5 fruit fly cellular contexts compared by ENCODE assay signal in genomic region chr3L:19922833-19923745, dm6.
TF ChIP-seq lines count a peak whose summit lies in the region.

Gene Pfdn6 (plus strand): TSS chr3L:19923671.

- no peak for TF ChIP-seq CTCF in whole organism, embryonic (GFP tag; optimal IDR thresholded peaks at IDR 0.05; lab: Kevin White, UChicago)

TF ChIP-seq in whole organism, adult, 20 proteins besides CTCF, POLR2A, EP300 and RAD21 (continues in another document):
- TF ChIP-seq Crg-1 (GFP tag; optimal IDR thresholded peaks at IDR 0.05; lab: Kevin White, UChicago) (peak; percentile 85), pad (GFP tag; optimal IDR thresholded peaks at IDR 0.05; lab: Kevin White, UChicago) (peak; percentile 78), Hr96 (GFP tag; optimal IDR thresholded peaks at IDR 0.05; lab: Kevin White, UChicago) (no peak), kay (GFP tag; lab: Kevin White, UChicago; ENCODE audit: borderline replicate concordance) (no peak), Clk (GFP tag; optimal IDR thresholded peaks at IDR 0.05; lab: Kevin White, UChicago) (peak; percentile 76), CG12768 (GFP tag; optimal IDR thresholded peaks at IDR 0.05; lab: Kevin White, UChicago) (peak; percentile 69), cnc (optimal IDR thresholded peaks at IDR 0.05; lab: Kevin White, UChicago) (no peak), bab1 (GFP tag; optimal IDR thresholded peaks at IDR 0.05; lab: Kevin White, UChicago) (peak; percentile 97), CG14711 (tag; optimal IDR thresholded peaks at IDR 0.05; lab: Kevin White, UChicago) (peak; percentile 67), CG7045 (GFP tag; optimal IDR thresholded peaks at IDR 0.05; lab: Kevin White, UChicago) (peak; percentile 79), CG5204 (GFP tag; optimal IDR thresholded peaks at IDR 0.05; lab: Kevin White, UChicago) (no peak), CG33017 (tag; optimal IDR thresholded peaks at IDR 0.05; lab: Kevin White, UChicago) (peak; percentile 64), CG11617 (GFP tag; optimal IDR thresholded peaks at IDR 0.05; lab: Kevin White, UChicago) (peak; percentile 94), CG1620 (GFP tag; optimal IDR thresholded peaks at IDR 0.05; lab: Kevin White, UChicago) (peak; percentile 77), cic (GFP tag; optimal IDR thresholded peaks at IDR 0.05; lab: Kevin White, UChicago) (peak; percentile 43), Mnt (GFP tag; optimal IDR thresholded peaks at IDR 0.05; lab: Kevin White, UChicago) (peak; percentile 88), ovo (GFP tag; optimal IDR thresholded peaks at IDR 0.05; lab: Kevin White, UChicago) (peak; percentile 65), tj (GFP tag; optimal IDR thresholded peaks at IDR 0.05; lab: Kevin White, UChicago) (peak; percentile 80)

TF ChIP-seq in whole organism, embryonic, 481 proteins besides CTCF, POLR2A, EP300 and RAD21 (continues in another document):
- TF ChIP-seq CG13123 (GFP tag; optimal IDR thresholded peaks at IDR 0.05; lab: Kevin White, UChicago): peak; percentile 13
- peak; percentile 61; the same call in 1 of the 2 replicates for TF ChIP-seq Doc2 (GFP tag; IDR thresholded peaks at IDR 0.05; lab: Robert Waterston, UW)
- peak; percentile 64 for TF ChIP-seq her (GFP tag; optimal IDR thresholded peaks at IDR 0.05; lab: Kevin White, UChicago)
- peak; percentile 64 for TF ChIP-seq CG16813 (GFP tag; IDR thresholded peaks at IDR 0.05; lab: Robert Waterston, UW; ENCODE audit: partially characterized antibody)
- TF ChIP-seq Dll (GFP tag; IDR thresholded peaks at IDR 0.05; lab: Robert Waterston, UW; ENCODE audit: partially characterized antibody): peak; percentile 67; the same call in 2 of the 4 replicates
- peak; percentile 70 for TF ChIP-seq Rx (GFP tag; IDR thresholded peaks at IDR 0.05; lab: Robert Waterston, UW)
- TF ChIP-seq Kr (GFP tag; optimal IDR thresholded peaks at IDR 0.05; lab: Kevin White, UChicago): no peak
- TF ChIP-seq E2f1 (GFP tag; IDR thresholded peaks at IDR 0.05; lab: Robert Waterston, UW): peak; percentile 80
- peak; percentile 68 for TF ChIP-seq CG17802 (tag; optimal IDR thresholded peaks at IDR 0.05; lab: Kevin White, UChicago)
- no peak for TF ChIP-seq sqz (GFP tag; optimal IDR thresholded peaks at IDR 0.05; lab: Kevin White, UChicago)
- peak; percentile 72; the same call in 2 of the 3 replicates for TF ChIP-seq CG11093 (GFP tag; IDR thresholded peaks at IDR 0.05; lab: Robert Waterston, UW)
- TF ChIP-seq gfzf (GFP tag; optimal IDR thresholded peaks at IDR 0.05; lab: Kevin White, UChicago): peak; percentile 81
- peak; percentile 91 for TF ChIP-seq hkb (optimal IDR thresholded peaks at IDR 0.05; lab: Kevin White, UChicago)
- no peak for TF ChIP-seq hkb (GFP tag; IDR thresholded peaks at IDR 0.05; lab: Robert Waterston, UW)
- peak; percentile 83 for TF ChIP-seq vnd (GFP tag; IDR thresholded peaks at IDR 0.05; lab: Robert Waterston, UW; ENCODE audit: partially characterized antibody)
- TF ChIP-seq CG9437 (GFP tag; optimal IDR thresholded peaks at IDR 0.05; lab: Kevin White, UChicago): peak; percentile 66
- no peak for TF ChIP-seq CG2875 (GFP tag; optimal IDR thresholded peaks at IDR 0.05; lab: Kevin White, UChicago)
- no peak for TF ChIP-seq CG31365 (tag; optimal IDR thresholded peaks at IDR 0.05; lab: Kevin White, UChicago)

TF ChIP-seq in whole organism, prepupa, 60 proteins besides CTCF, POLR2A, EP300 and RAD21 (continues in another document):
- TF ChIP-seq salr (GFP tag; optimal IDR thresholded peaks at IDR 0.05; lab: Kevin White, UChicago) (peak in 1 of 2 experiments; percentile 30), Eip75B (GFP tag; optimal IDR thresholded peaks at IDR 0.05; lab: Kevin White, UChicago) (no peak), Lpt (GFP tag; optimal IDR thresholded peaks at IDR 0.05; lab: Kevin White, UChicago) (no peak), CG8119 (GFP tag; IDR thresholded peaks at IDR 0.05; lab: Robert Waterston, UW) (0 out of 3 replicates have a peak, but pooled peaks have one; percentile 17), CG1621 (tag; optimal IDR thresholded peaks at IDR 0.05; lab: Kevin White, UChicago) (no peak), Ets96B (tag; optimal IDR thresholded peaks at IDR 0.05; lab: Kevin White, UChicago) (peak; percentile 27), Smox (GFP tag; optimal IDR thresholded peaks at IDR 0.05; lab: Kevin White, UChicago) (no peak), CG6792 (GFP tag; optimal IDR thresholded peaks at IDR 0.05; lab: Kevin White, UChicago) (peak; percentile 36), Hr39 (GFP tag; optimal IDR thresholded peaks at IDR 0.05; lab: Kevin White, UChicago) (peak; percentile 83), Hr4 (GFP tag; optimal IDR thresholded peaks at IDR 0.05; lab: Kevin White, UChicago) (no peak), CG16779 (tag; optimal IDR thresholded peaks at IDR 0.05; lab: Kevin White, UChicago) (no peak), CG8632 (GFP tag; optimal IDR thresholded peaks at IDR 0.05; lab: Kevin White, UChicago) (no peak), acj6 (GFP tag; optimal IDR thresholded peaks at IDR 0.05; lab: Kevin White, UChicago) (no peak), net (GFP tag; optimal IDR thresholded peaks at IDR 0.05; lab: Kevin White, UChicago) (no peak), vri (GFP tag; optimal IDR thresholded peaks at IDR 0.05; lab: Kevin White, UChicago) (no peak), CG7368 (GFP tag; optimal IDR thresholded peaks at IDR 0.05; lab: Kevin White, UChicago) (no peak), CG11294 (GFP tag; IDR thresholded peaks at IDR 0.05; lab: Robert Waterston, UW) (peak; percentile 55; the same call in 1 of the 2 replicates), CG34406 (GFP tag; optimal IDR thresholded peaks at IDR 0.05; lab: Kevin White, UChicago) (peak; percentile 16), dsx (GFP tag; optimal IDR thresholded peaks at IDR 0.05; lab: Kevin White, UChicago; ENCODE audit: poor library complexity, severe bottlenecking) (no peak)

TF ChIP-seq in whole organism, pupa, 21 proteins besides CTCF, POLR2A, EP300 and RAD21:
- TF ChIP-seq EcR (GFP tag; optimal IDR thresholded peaks at IDR 0.05; lab: Kevin White, UChicago) (no peak), CG17806 (tag; optimal IDR thresholded peaks at IDR 0.05; lab: Kevin White, UChicago) (peak; percentile 21), Snoo (tag; optimal IDR thresholded peaks at IDR 0.05; lab: Kevin White, UChicago) (peak; percentile 35), rn (GFP tag; IDR thresholded peaks at IDR 0.05; lab: Robert Waterston, UW) (0 out of 2 replicates have a peak, but pooled peaks have one; percentile 38), CG13204 (GFP tag; optimal IDR thresholded peaks at IDR 0.05; lab: Kevin White, UChicago) (no peak), gl (tag; optimal IDR thresholded peaks at IDR 0.05; lab: Kevin White, UChicago) (no peak), CG34367 (tag; optimal IDR thresholded peaks at IDR 0.05; lab: Kevin White, UChicago) (peak; percentile 20), CG8301 (tag; optimal IDR thresholded peaks at IDR 0.05; lab: Kevin White, UChicago) (no peak), CG4496 (GFP tag; IDR thresholded peaks at IDR 0.05; lab: Robert Waterston, UW) (peak; percentile 61; the same call in 2 of the 3 replicates), CG8159 (tag; optimal IDR thresholded peaks at IDR 0.05; lab: Kevin White, UChicago) (no peak), D1 (tag; optimal IDR thresholded peaks at IDR 0.05; lab: Kevin White, UChicago) (no peak), CG32121 (GFP tag; IDR thresholded peaks at IDR 0.05; lab: Robert Waterston, UW) (peak; percentile 75), CG10348 (GFP tag; IDR thresholded peaks at IDR 0.05; lab: Robert Waterston, UW) (no peak), Pif1B (GFP tag; optimal IDR thresholded peaks at IDR 0.05; lab: Kevin White, UChicago) (no peak), CG9948 (tag; optimal IDR thresholded peaks at IDR 0.05; lab: Kevin White, UChicago) (peak; percentile 18), CG15710 (tag; optimal IDR thresholded peaks at IDR 0.05; lab: Kevin White, UChicago) (peak; percentile 57), Ets98B (GFP tag; IDR thresholded peaks at IDR 0.05; lab: Robert Waterston, UW) (peak; percentile 72), Pif1A (GFP tag; optimal IDR thresholded peaks at IDR 0.05; lab: Kevin White, UChicago) (no peak), CG12605 (GFP tag; IDR thresholded peaks at IDR 0.05; lab: Robert Waterston, UW) (no peak), CG14655 (GFP tag; optimal IDR thresholded peaks at IDR 0.05; lab: Kevin White, UChicago) (no peak), fd96Ca (GFP tag; IDR thresholded peaks at IDR 0.05; lab: Robert Waterston, UW) (peak; percentile 92)
TF ChIP-seq in whole organism, pupa: peak in this region for 10.

TF ChIP-seq in whole organism, wandering third instar larva, 38 proteins besides CTCF, POLR2A, EP300 and RAD21 (continues in another document):
- TF ChIP-seq brk (GFP tag; optimal IDR thresholded peaks at IDR 0.05; lab: Kevin White, UChicago): no peak
- TF ChIP-seq Hr78 (GFP tag; optimal IDR thresholded peaks at IDR 0.05; lab: Kevin White, UChicago): no peak
- TF ChIP-seq lola (GFP tag; optimal IDR thresholded peaks at IDR 0.05; lab: Kevin White, UChicago): no peak
- peak; percentile 19 for TF ChIP-seq OdsH (GFP tag; optimal IDR thresholded peaks at IDR 0.05; lab: Kevin White, UChicago)
- TF ChIP-seq Sp1 (GFP tag; optimal IDR thresholded peaks at IDR 0.05; lab: Kevin White, UChicago): peak; percentile 59
- peak; percentile 86 to 96 for TF ChIP-seq dl (GFP tag; optimal IDR thresholded peaks at IDR 0.05; lab: Kevin White, UChicago; ENCODE audit: insufficient read depth in 1 of 2, partially characterized antibody in 2 of 2)
- peak; percentile 99 for TF ChIP-seq Dif (GFP tag; optimal IDR thresholded peaks at IDR 0.05; lab: Kevin White, UChicago; ENCODE audit: partially characterized antibody)
- no peak for TF ChIP-seq br (GFP tag; optimal IDR thresholded peaks at IDR 0.05; lab: Kevin White, UChicago)
- peak; percentile 100 for TF ChIP-seq Vsx2 (GFP tag; optimal IDR thresholded peaks at IDR 0.05; lab: Kevin White, UChicago; ENCODE audit: partially characterized antibody)
- peak; percentile 76 for TF ChIP-seq rgr (GFP tag; optimal IDR thresholded peaks at IDR 0.05; lab: Kevin White, UChicago)
- TF ChIP-seq Jra (GFP tag; optimal IDR thresholded peaks at IDR 0.05; lab: Kevin White, UChicago): peak; percentile 47
- peak; percentile 54 for TF ChIP-seq dsf (GFP tag; optimal IDR thresholded peaks at IDR 0.05; lab: Kevin White, UChicago; ENCODE audit: borderline replicate concordance)
- TF ChIP-seq psq (GFP tag; optimal IDR thresholded peaks at IDR 0.05; lab: Kevin White, UChicago): peak; percentile 58
- no peak for TF ChIP-seq dmrt93B (GFP tag; optimal IDR thresholded peaks at IDR 0.05; lab: Kevin White, UChicago)
- no peak for TF ChIP-seq jim (GFP tag; optimal IDR thresholded peaks at IDR 0.05; lab: Kevin White, UChicago)
- no peak for TF ChIP-seq sage (GFP tag; optimal IDR thresholded peaks at IDR 0.05; lab: Kevin White, UChicago)
- peak; percentile 73 for TF ChIP-seq sv (GFP tag; optimal IDR thresholded peaks at IDR 0.05; lab: Kevin White, UChicago)
- no peak for TF ChIP-seq fru (GFP tag; optimal IDR thresholded peaks at IDR 0.05; lab: Kevin White, UChicago)
- peak; percentile 65 for TF ChIP-seq CG9705 (GFP tag; optimal IDR thresholded peaks at IDR 0.05; lab: Kevin White, UChicago)
- TF ChIP-seq ey (GFP tag; optimal IDR thresholded peaks at IDR 0.05; lab: Kevin White, UChicago): peak; percentile 52
- TF ChIP-seq CG32264 (GFP tag; optimal IDR thresholded peaks at IDR 0.05; lab: Kevin White, UChicago): peak; percentile 25
- no peak for TF ChIP-seq CrebA (GFP tag; optimal IDR thresholded peaks at IDR 0.05; lab: Kevin White, UChicago; ENCODE audit: borderline replicate concordance)
